Worm (Caenorhabditis elegans) whole organism, midembryonic: Measurements from ENCODE around the gene col-109.

Experiments
- klf-2 ChIP-seq: fragments of 200-800 bp; sonication (Bioruptor generic); conservative IDR thresholded peaks from 2 replicates; pipeline ENCODE4 v1.3.6; 2022; ENCODE audit warnings: missing genetic modification reagents, missing genetic modification characterization, missing compliant biosample characterization
- med-1 ChIP-seq: sonication (generic microtip); optimal IDR thresholded peaks from 2 replicates; lab custom pipeline; 2017; ENCODE audit warnings: missing genetic modification characterization, mild to moderate bottlenecking, missing compliant biosample characterization, antibody characterized with exemption, missing genetic modification reagents; ENCODE audit not compliant: insufficient read depth

DNA sequence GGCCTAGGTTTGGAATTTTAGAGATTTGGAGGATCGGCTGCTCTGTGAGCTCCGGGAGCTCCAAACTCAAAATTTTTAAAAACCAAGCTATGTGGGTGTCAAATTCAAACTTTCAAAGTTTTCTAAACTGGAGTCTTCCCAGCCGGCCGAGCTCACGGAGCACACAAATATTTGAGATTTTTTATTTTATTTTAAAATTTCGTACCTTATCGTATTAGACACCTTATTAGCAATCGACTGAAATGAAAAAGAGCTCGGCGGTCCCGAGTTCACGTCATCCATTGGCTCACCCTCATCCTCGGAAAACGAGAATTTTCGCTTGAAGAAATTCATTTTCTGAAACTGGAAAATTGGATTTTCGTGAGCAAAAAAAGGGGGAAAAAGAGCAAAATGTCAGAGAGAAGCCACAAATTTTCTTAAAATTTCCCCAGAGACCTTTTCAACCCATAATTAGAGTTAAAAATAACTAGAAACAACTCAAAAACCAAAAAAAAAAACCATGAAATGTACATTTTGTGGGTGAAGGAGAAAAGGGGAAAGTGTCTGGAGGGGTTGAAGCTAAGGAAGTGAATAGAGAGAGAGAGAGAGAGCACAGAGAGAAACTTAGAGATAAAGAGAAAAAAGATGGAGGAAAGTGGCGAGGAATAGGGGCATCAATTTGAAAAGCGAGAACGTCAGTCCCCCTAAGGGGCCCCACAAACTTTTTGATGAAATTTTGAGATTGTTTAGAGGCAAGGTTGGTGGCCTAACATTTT lies 5.1 kb downstream of the col-109 start, which contains the start of gene snn-1:
- no peak for TF ChIP-seq klf-2 (GFP tag; lab: Robert Waterston, UW)
- no peak for TF ChIP-seq med-1 (GFP tag; lab: Kevin White, UChicago)
